Worm (Caenorhabditis elegans): ENCODE measurements around the gene abu-12.

ce11 chrX:492919-493318 is 35.5 kb upstream of the abu-12 start, which contains the start of gene B0310.1:
- TF ChIP-seq ztf-29 (GFP tag; IDR thresholded peaks at IDR 0.05), result no peak
- no peak for TF ChIP-seq flt-1 (GFP tag; IDR thresholded peaks at IDR 0.05)
- no peak for TF ChIP-seq klf-2 (GFP tag; conservative IDR thresholded peaks at IDR 0.05)
- no peak for TF ChIP-seq T22C8.4 (GFP tag; IDR thresholded peaks at IDR 0.05)
- no peak for TF ChIP-seq med-1 (GFP tag; optimal IDR thresholded peaks at IDR 0.05; ENCODE audit: insufficient read depth)
- no peak for TF ChIP-seq cog-1 (tag; optimal IDR thresholded peaks at IDR 0.05)

All from whole organism, midembryonic.